Worm (Caenorhabditis elegans) whole organism, mixed stage, embryonic: ENCODE measurements around the gene C54D10.4.

ENCODE experiments used
- ces-1 ChIP-seq: fragments of 150-350 bp; optimal IDR thresholded peaks from 2 replicates; lab custom pipeline; 2014; ENCODE audit warnings: missing biosample characterization, missing genetic modification reagents, missing genetic modification characterization
- elt-3 ChIP-seq: fragments of 150-350 bp; optimal IDR thresholded peaks from 2 replicates; lab custom pipeline; 2014; ENCODE audit warnings: missing biosample characterization, missing genetic modification characterization
- lsy-2 ChIP-seq: fragments of 150-350 bp; optimal IDR thresholded peaks from 2 replicates; lab custom pipeline; 2014; ENCODE audit warnings: missing biosample characterization, missing genetic modification characterization
- mls-2 ChIP-seq: sonication (generic microtip); optimal IDR thresholded peaks from 2 replicates; lab custom pipeline; 2016; ENCODE audit warnings: mild to moderate bottlenecking, missing genetic modification characterization, moderate library complexity, missing compliant biosample characterization
- nhr-76 ChIP-seq: sonication (generic microtip); optimal IDR thresholded peaks from 2 replicates; lab custom pipeline; 2017; ENCODE audit warnings: missing biosample characterization, missing genetic modification characterization
- snpc-4 ChIP-seq: fragments of 150-350 bp; optimal IDR thresholded peaks from 2 replicates; lab custom pipeline; 2014; ENCODE audit warnings: missing biosample characterization, missing genetic modification characterization
- sptf-1 ChIP-seq: sonication (generic microtip); optimal IDR thresholded peaks from 2 replicates; lab custom pipeline; 2017; ENCODE audit warnings: mild to moderate bottlenecking, missing genetic modification characterization, moderate library complexity, missing compliant biosample characterization
- unc-120 ChIP-seq: sonication (generic microtip); optimal IDR thresholded peaks from 2 replicates; lab custom pipeline; 2017; ENCODE audit warnings: missing genetic modification characterization, missing compliant biosample characterization; ENCODE audit not compliant: poor library complexity, severe bottlenecking
- unc-39 ChIP-seq: fragments of 150-350 bp; optimal IDR thresholded peaks from 2 replicates; lab custom pipeline; 2014; ENCODE audit warnings: missing biosample characterization, missing genetic modification characterization

DNA sequence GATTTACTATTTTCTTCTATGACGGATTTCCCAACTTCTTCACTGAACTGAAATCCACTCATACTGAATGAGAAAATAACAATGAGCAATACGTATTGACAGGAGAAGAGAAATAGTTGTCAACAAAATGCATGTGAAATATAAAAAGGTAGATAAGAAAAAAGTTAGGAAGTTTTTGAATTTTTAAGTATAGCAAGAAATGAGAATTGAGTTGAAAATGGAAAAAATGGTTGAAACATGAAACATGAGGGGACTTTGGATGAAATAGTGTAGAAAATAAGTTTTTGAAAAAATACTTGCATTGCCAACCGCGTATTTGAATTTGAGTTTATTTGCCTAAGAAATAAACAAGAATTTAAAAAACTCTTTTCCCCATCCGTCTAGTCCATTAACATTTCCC, 26.2 kb upstream of the C54D10.4 start, which contains the start of the genes pals-38 and C54D10.9:
- TF ChIP-seq unc-120 (no peak), snpc-4 (tag; lab: Kevin White, UChicago) (no peak), nhr-76 (tag; lab: Kevin White, UChicago) (no peak), elt-3 (tag; lab: Kevin White, UChicago) (no peak), ces-1 (GFP tag; lab: Kevin White, UChicago) (no peak), lsy-2 (tag; lab: Kevin White, UChicago) (no peak), sptf-1 (tag; lab: Kevin White, UChicago) (no peak), unc-39 (no peak), mls-2 (tag; lab: Kevin White, UChicago) (no peak)
